2 fruit fly cellular contexts compared by ENCODE assay signal in the genomic region with DNA sequence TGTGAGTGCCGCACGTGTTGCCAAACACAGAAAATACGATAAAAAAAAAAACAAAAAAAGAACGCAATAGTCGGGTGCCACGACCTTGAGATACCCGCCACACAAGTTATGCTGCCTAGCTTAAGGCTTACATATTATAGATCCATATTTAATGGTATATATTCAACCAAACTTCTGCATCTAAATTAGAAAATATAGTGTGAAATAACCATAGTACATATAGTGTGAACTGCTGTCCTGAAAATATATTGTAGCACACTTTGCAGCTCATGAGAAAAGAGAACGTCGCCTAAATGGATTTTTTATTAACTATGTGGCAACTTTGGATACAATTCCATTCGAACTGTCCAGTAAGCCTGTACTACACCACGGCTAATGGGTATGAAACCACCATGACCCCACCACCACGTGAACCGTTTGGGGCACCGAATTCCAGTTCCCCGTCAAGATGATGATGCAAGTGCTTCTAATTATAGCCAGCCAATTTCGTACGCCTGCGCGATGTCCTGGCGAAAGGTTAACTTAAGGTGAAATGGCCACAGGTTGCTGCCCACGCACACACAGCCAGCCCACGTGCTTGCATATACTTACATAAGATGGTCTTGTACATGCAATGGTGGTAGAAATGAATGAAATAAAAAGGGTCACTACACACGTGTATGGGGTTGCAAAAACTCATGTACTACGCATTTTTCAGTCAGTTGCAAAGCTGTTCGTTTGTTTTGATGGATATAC.
TF ChIP-seq lines count a peak whose summit lies in the region.

No protein-coding gene starts in this region.

TF ChIP-seq in whole organism, embryonic, 481 proteins besides CTCF, POLR2A, EP300 and RAD21 (continued from another document and continues in another):
- TF ChIP-seq CG11560 (tag; IDR thresholded peaks at IDR 0.05; lab: Robert Waterston, UW): 0 out of 3 replicates have a peak, but pooled peaks have one; percentile 34
- no peak for TF ChIP-seq pan (optimal IDR thresholded peaks at IDR 0.05; lab: Kevin White, UChicago)
- peak in 1 of 2 experiments; percentile 68 for TF ChIP-seq pan (GFP tag; optimal IDR thresholded peaks at IDR 0.05 in 1 of 2, IDR thresholded peaks at IDR 0.05 in 1 of 2)
- TF ChIP-seq E2f2 (GFP tag; IDR thresholded peaks at IDR 0.05; lab: Robert Waterston, UW): peak; percentile 44; the same call in 1 of the 2 replicates
- peak; percentile 66 for TF ChIP-seq chn (GFP tag; optimal IDR thresholded peaks at IDR 0.05; lab: Kevin White, UChicago)
- peak; percentile 46 for TF ChIP-seq Atf3 (GFP tag; optimal IDR thresholded peaks at IDR 0.05; lab: Kevin White, UChicago)
- peak; percentile 50 for TF ChIP-seq CG2875 (GFP tag; optimal IDR thresholded peaks at IDR 0.05; lab: Kevin White, UChicago)
- peak; percentile 52 for TF ChIP-seq CG1529 (GFP tag; optimal IDR thresholded peaks at IDR 0.05; lab: Kevin White, UChicago)
- TF ChIP-seq Nf-YC (tag; optimal IDR thresholded peaks at IDR 0.05; lab: Kevin White, UChicago): peak; percentile 51
- TF ChIP-seq CG30020 (tag; optimal IDR thresholded peaks at IDR 0.05; lab: Kevin White, UChicago): peak; percentile 5
- no peak for TF ChIP-seq br (optimal IDR thresholded peaks at IDR 0.05; lab: Kevin White, UChicago)
- TF ChIP-seq repo (GFP tag; optimal IDR thresholded peaks at IDR 0.05; lab: Kevin White, UChicago): peak; percentile 67
- peak; percentile 24 for TF ChIP-seq grn (GFP tag; optimal IDR thresholded peaks at IDR 0.05; lab: Kevin White, UChicago)
- peak; percentile 42 for TF ChIP-seq twi (tag; optimal IDR thresholded peaks at IDR 0.05; lab: Kevin White, UChicago)
- TF ChIP-seq YL-1 (GFP tag; optimal IDR thresholded peaks at IDR 0.05; lab: Kevin White, UChicago): peak; percentile 4
- TF ChIP-seq grau (tag; optimal IDR thresholded peaks at IDR 0.05; lab: Kevin White, UChicago): peak; percentile 82
- TF ChIP-seq nerfin-2 (GFP tag; IDR thresholded peaks at IDR 0.05; lab: Robert Waterston, UW; ENCODE audit: partially characterized antibody): no peak
- peak; percentile 73 for TF ChIP-seq CG6689 (GFP tag; IDR thresholded peaks at IDR 0.05; lab: Robert Waterston, UW)
- 0 out of 3 replicates have a peak, but pooled peaks have one; percentile 39 for TF ChIP-seq gce (GFP tag; IDR thresholded peaks at IDR 0.05; lab: Robert Waterston, UW)
- TF ChIP-seq Jarid2 (GFP tag; optimal IDR thresholded peaks at IDR 0.05; lab: Kevin White, UChicago): no peak
- no peak for TF ChIP-seq CG15011 (GFP tag; optimal IDR thresholded peaks at IDR 0.05; lab: Kevin White, UChicago)
- no peak for TF ChIP-seq Elba2 (GFP tag; optimal IDR thresholded peaks at IDR 0.05; lab: Kevin White, UChicago)
- peak; percentile 64 for TF ChIP-seq CG12104 (GFP tag; optimal IDR thresholded peaks at IDR 0.05; lab: Kevin White, UChicago)
- TF ChIP-seq Opbp (GFP tag; IDR thresholded peaks at IDR 0.05; lab: Robert Waterston, UW; ENCODE audit: partially characterized antibody): no peak
- peak; percentile 67 for TF ChIP-seq CG9932 (GFP tag; IDR thresholded peaks at IDR 0.05; lab: Robert Waterston, UW)
- peak; percentile 64 for TF ChIP-seq fd96Cb (tag; optimal IDR thresholded peaks at IDR 0.05; lab: Kevin White, UChicago)
- TF ChIP-seq toy (GFP tag; IDR thresholded peaks at IDR 0.05; lab: Robert Waterston, UW): no peak
- TF ChIP-seq Fer1 (GFP tag; optimal IDR thresholded peaks at IDR 0.05; lab: Kevin White, UChicago): peak; percentile 86
- TF ChIP-seq kni (GFP tag; optimal IDR thresholded peaks at IDR 0.05; lab: Kevin White, UChicago): peak; percentile 14
- peak; percentile 23 for TF ChIP-seq CG13123 (GFP tag; optimal IDR thresholded peaks at IDR 0.05; lab: Kevin White, UChicago)
- TF ChIP-seq CG4360 (GFP tag; IDR thresholded peaks at IDR 0.05; lab: Robert Waterston, UW): no peak
- TF ChIP-seq fd3F (GFP tag; optimal IDR thresholded peaks at IDR 0.05; lab: Kevin White, UChicago): peak; percentile 57
- peak; percentile 75 for TF ChIP-seq kay (GFP tag; optimal IDR thresholded peaks at IDR 0.05; lab: Kevin White, UChicago)
- peak; percentile 90 for TF ChIP-seq CG18599 (GFP tag; optimal IDR thresholded peaks at IDR 0.05; lab: Kevin White, UChicago)
- peak; percentile 72 for TF ChIP-seq slou (GFP tag; optimal IDR thresholded peaks at IDR 0.05; lab: Kevin White, UChicago)
- no peak for TF ChIP-seq sr (GFP tag; IDR thresholded peaks at IDR 0.05; lab: Robert Waterston, UW)
- peak; percentile 50; the same call in 2 of the 3 replicates for TF ChIP-seq croc (GFP tag; conservative IDR thresholded peaks at IDR 0.05; lab: Robert Waterston, UW)
- peak; percentile 51 for TF ChIP-seq dm (GFP tag; optimal IDR thresholded peaks at IDR 0.05; lab: Kevin White, UChicago)
- TF ChIP-seq ac (GFP tag; optimal IDR thresholded peaks at IDR 0.05; lab: Kevin White, UChicago): no peak
- peak; percentile 65; the same call in 2 of the 3 replicates for TF ChIP-seq CG11695 (GFP tag; IDR thresholded peaks at IDR 0.05; lab: Robert Waterston, UW)
- peak; percentile 7 for TF ChIP-seq CG2116 (GFP tag; optimal IDR thresholded peaks at IDR 0.05; lab: Kevin White, UChicago)
- peak; percentile 58 for TF ChIP-seq CG6683 (GFP tag; optimal IDR thresholded peaks at IDR 0.05; lab: Kevin White, UChicago)
- no peak for TF ChIP-seq HLHmδ (GFP tag; optimal IDR thresholded peaks at IDR 0.05; lab: Kevin White, UChicago)
- no peak for TF ChIP-seq CG7271 (tag; optimal IDR thresholded peaks at IDR 0.05; lab: Kevin White, UChicago)
- peak; percentile 82 for TF ChIP-seq CG30403 (GFP tag; optimal IDR thresholded peaks at IDR 0.05; lab: Kevin White, UChicago)
- TF ChIP-seq nom (GFP tag; optimal IDR thresholded peaks at IDR 0.05; lab: Kevin White, UChicago): peak; percentile 47
- TF ChIP-seq dmrt99B (tag; optimal IDR thresholded peaks at IDR 0.05; lab: Kevin White, UChicago): peak; percentile 86
- TF ChIP-seq CG6765 (GFP tag; optimal IDR thresholded peaks at IDR 0.05; lab: Kevin White, UChicago): peak; percentile 71
- TF ChIP-seq ems (GFP tag; optimal IDR thresholded peaks at IDR 0.05; lab: Kevin White, UChicago): peak; percentile 74
- peak in 1 of 2 experiments; percentile 41 for TF ChIP-seq insv (GFP tag; optimal IDR thresholded peaks at IDR 0.05; lab: Kevin White, UChicago)
- TF ChIP-seq Myb (GFP tag; optimal IDR thresholded peaks at IDR 0.05; lab: Kevin White, UChicago): no peak
- TF ChIP-seq CG10209 (GFP tag; optimal IDR thresholded peaks at IDR 0.05; lab: Kevin White, UChicago): peak; percentile 79
- peak; percentile 76 for TF ChIP-seq caup (GFP tag; optimal IDR thresholded peaks at IDR 0.05; lab: Kevin White, UChicago; ENCODE audit: severe bottlenecking)
- no peak for TF ChIP-seq B-H2 (GFP tag; optimal IDR thresholded peaks at IDR 0.05; lab: Kevin White, UChicago)
- TF ChIP-seq CG16863 (GFP tag; optimal IDR thresholded peaks at IDR 0.05; lab: Kevin White, UChicago): peak; percentile 70
- peak; percentile 74 for TF ChIP-seq HHEX (GFP tag; optimal IDR thresholded peaks at IDR 0.05; lab: Kevin White, UChicago)
- peak; percentile 52; the same call in 1 of the 2 replicates for TF ChIP-seq seq (GFP tag; IDR thresholded peaks at IDR 0.05; lab: Robert Waterston, UW)
- peak; percentile 9; the same call in 1 of the 2 replicates for TF ChIP-seq amos (GFP tag; IDR thresholded peaks at IDR 0.05; lab: Robert Waterston, UW; ENCODE audit: partially characterized antibody)
- peak; percentile 87 for TF ChIP-seq CG7839 (tag; optimal IDR thresholded peaks at IDR 0.05; lab: Kevin White, UChicago)

TF ChIP-seq in whole organism, prepupa, 60 proteins besides CTCF, POLR2A, EP300 and RAD21 (continued from another document):
- TF ChIP-seq CG4318 (GFP tag; optimal IDR thresholded peaks at IDR 0.05; lab: Kevin White, UChicago) (no peak), vri (GFP tag; optimal IDR thresholded peaks at IDR 0.05; lab: Kevin White, UChicago) (peak; percentile 47), Ets96B (tag; optimal IDR thresholded peaks at IDR 0.05; lab: Kevin White, UChicago) (peak; percentile 58), Ets21C (GFP tag; optimal IDR thresholded peaks at IDR 0.05; lab: Kevin White, UChicago) (peak; percentile 59), OdsH (GFP tag; optimal IDR thresholded peaks at IDR 0.05; lab: Kevin White, UChicago) (peak; percentile 72), topi (GFP tag; optimal IDR thresholded peaks at IDR 0.05; lab: Kevin White, UChicago) (peak; percentile 81), eg (GFP tag; IDR thresholded peaks at IDR 0.05; lab: Robert Waterston, UW) (peak; percentile 63), Blimp-1 (GFP tag; optimal IDR thresholded peaks at IDR 0.05; lab: Kevin White, UChicago) (no peak), fkh (GFP tag; optimal IDR thresholded peaks at IDR 0.05; lab: Kevin White, UChicago) (peak; percentile 13), fd85E (GFP tag; optimal IDR thresholded peaks at IDR 0.05; lab: Kevin White, UChicago) (no peak), Gug (GFP tag; IDR thresholded peaks at IDR 0.05; lab: Robert Waterston, UW) (0 out of 2 replicates have a peak, but pooled peaks have one; percentile 31), ss (GFP tag; optimal IDR thresholded peaks at IDR 0.05; lab: Kevin White, UChicago) (peak; percentile 52 to 68)
